Worm (Caenorhabditis elegans) whole organism, mixed stage, embryonic: ENCODE results near the gene C54D10.5.

ENCODE experiments used
- bed-3 ChIP-seq: fragments of 200-800 bp; sonication (Bioruptor generic); optimal IDR thresholded peaks from 3 replicates; lab custom pipeline; 2018; ENCODE audit warnings: mild to moderate bottlenecking, missing genetic modification characterization, moderate library complexity, missing compliant biosample characterization
- blmp-1 ChIP-seq: fragments of 150-350 bp; optimal IDR thresholded peaks from 2 replicates; lab custom pipeline; 2014; ENCODE audit warnings: missing biosample characterization, missing genetic modification characterization
- ceh-39 ChIP-seq: fragments of 150-350 bp; optimal IDR thresholded peaks from 2 replicates; lab custom pipeline; 2014; ENCODE audit warnings: missing biosample characterization, missing genetic modification characterization
- lin-13 ChIP-seq: fragments of 150-350 bp; optimal IDR thresholded peaks from 2 replicates; lab custom pipeline; 2014; ENCODE audit warnings: missing biosample characterization, missing genetic modification characterization
- nhr-12 ChIP-seq: fragments of 150-350 bp; optimal IDR thresholded peaks from 2 replicates; lab custom pipeline; 2014; ENCODE audit warnings: missing biosample characterization, missing genetic modification characterization
- nhr-237 ChIP-seq: fragments of 150-350 bp; optimal IDR thresholded peaks from 2 replicates; lab custom pipeline; 2014; ENCODE audit warnings: missing biosample characterization, missing genetic modification characterization
- pha-4 ChIP-seq: fragments of 150-350 bp; optimal IDR thresholded peaks from 2 replicates; lab custom pipeline; 2018; ENCODE audit warnings: missing biosample characterization, missing genetic modification reagents, missing genetic modification characterization
- sptf-1 ChIP-seq: sonication (generic microtip); optimal IDR thresholded peaks from 2 replicates; lab custom pipeline; 2017; ENCODE audit warnings: mild to moderate bottlenecking, missing genetic modification characterization, moderate library complexity, missing compliant biosample characterization
- unc-39 ChIP-seq: fragments of 150-350 bp; optimal IDR thresholded peaks from 2 replicates; lab custom pipeline; 2014; ENCODE audit warnings: missing biosample characterization, missing genetic modification characterization
- unc-62 ChIP-seq: fragments of 150-350 bp; optimal IDR thresholded peaks from 2 replicates; lab custom pipeline; 2014; ENCODE audit warnings: missing biosample characterization, missing genetic modification reagents, missing genetic modification characterization
- zip-8 ChIP-seq: fragments of 150-350 bp; optimal IDR thresholded peaks from 2 replicates; lab custom pipeline; 2014; ENCODE audit warnings: missing biosample characterization, missing genetic modification characterization
- ztf-11 ChIP-seq: fragments of 150-350 bp; optimal IDR thresholded peaks from 2 replicates; lab custom pipeline; 2014; ENCODE audit warnings: missing biosample characterization, missing genetic modification characterization

ce11 chrV:12466653-12467052 is 37.5 kb downstream of the C54D10.5 start:
- no peak for TF ChIP-seq unc-39 (tag; lab: Kevin White, UChicago)
- TF ChIP-seq pha-4 (tag; lab: Kevin White, UChicago): no peak
- TF ChIP-seq sptf-1 (tag; lab: Kevin White, UChicago): no peak
- no peak for TF ChIP-seq ztf-11 (tag; lab: Kevin White, UChicago)
- TF ChIP-seq nhr-237 (tag; lab: Kevin White, UChicago): no peak
- no peak for TF ChIP-seq zip-8
- TF ChIP-seq bed-3 (GFP tag; lab: Kevin White, UChicago): no peak
- TF ChIP-seq ceh-39: no peak
- TF ChIP-seq blmp-1: no peak
- TF ChIP-seq unc-62 (GFP tag; lab: Kevin White, UChicago): no peak
- no peak for TF ChIP-seq nhr-12 (tag; lab: Kevin White, UChicago)
- no peak for TF ChIP-seq lin-13
